Worm (Caenorhabditis elegans) whole organism, L1 larva: ENCODE data around the gene mtss-1.
A peak's percentile ranks its signal among the peaks of the same experiment; 100 is the strongest.

Experiments used
- C16A3.4 ChIP-seq: fragments of 150-350 bp; optimal IDR thresholded peaks from 2 replicates; lab custom pipeline; 2014; ENCODE audit warnings: missing biosample characterization, missing genetic modification characterization
- F16B12.6 ChIP-seq: fragments of 150-350 bp; optimal IDR thresholded peaks from 2 replicates; lab custom pipeline; 2014; ENCODE audit warnings: missing biosample characterization, missing genetic modification characterization
- Y116A8C.19 ChIP-seq: sonication (generic microtip); optimal IDR thresholded peaks from 2 replicates; lab custom pipeline; 2016; ENCODE audit warnings: missing compliant biosample characterization, missing genetic modification characterization, borderline replicate concordance
- alr-1 ChIP-seq: fragments of 200-800 bp; sonication (Bioruptor generic); optimal IDR thresholded peaks from 2 replicates; lab custom pipeline; 2018; ENCODE audit warnings: borderline replicate concordance, mild to moderate bottlenecking, missing genetic modification characterization, missing compliant biosample characterization
- aly-2 ChIP-seq: fragments of 150-350 bp; optimal IDR thresholded peaks from 2 replicates; lab custom pipeline; 2014; ENCODE audit warnings: missing biosample characterization, missing genetic modification characterization
- blmp-1 ChIP-seq: fragments of 150-350 bp; optimal IDR thresholded peaks from 2 replicates; lab custom pipeline; 2014; ENCODE audit warnings: missing biosample characterization, missing genetic modification characterization
- ceh-63 ChIP-seq: fragments of 200-800 bp; sonication (Bioruptor generic); optimal IDR thresholded peaks from 2 replicates; lab custom pipeline; 2018; ENCODE audit warnings: mild to moderate bottlenecking, missing genetic modification characterization, missing compliant biosample characterization
- ceh-88 ChIP-seq: fragments of 200-800 bp; sonication (Bioruptor generic); IDR thresholded peaks from 2 replicates; pipeline ENCODE4 v1.3.6; 2022; ENCODE audit warnings: missing genetic modification characterization, missing compliant biosample characterization
- ceh-90 ChIP-seq: sonication (generic microtip); optimal IDR thresholded peaks from 2 replicates; lab custom pipeline; 2016; ENCODE audit warnings: missing genetic modification characterization, missing compliant biosample characterization
- dpl-1 ChIP-seq, 3 experiments: fragments of 150-350 bp in 2 of 3; sonication (generic microtip) in 1 of 3; optimal IDR thresholded peaks; 2 replicates each; lab custom pipeline; 2014 to 2017; ENCODE audit warnings: missing biosample characterization in 3 of 3, missing genetic modification characterization in 3 of 3, missing genetic modification reagents in 3 of 3
- dsc-1 ChIP-seq: sonication (generic microtip); optimal IDR thresholded peaks from 2 replicates; lab custom pipeline; 2016; ENCODE audit warnings: mild to moderate bottlenecking, missing genetic modification characterization, missing compliant biosample characterization
- efl-1 ChIP-seq, 4 experiments: fragments of 150-350 bp; optimal IDR thresholded peaks in 3 of 4; peaks in 1 of 4; 1 replicate in 1 of 4; 2 replicates in 3 of 4; lab custom pipeline; 2014; ENCODE audit warnings: missing biosample characterization in 2 of 4, missing genetic modification characterization in 2 of 4, missing genetic modification reagents in 2 of 4
- efl-3 ChIP-seq: fragments of 200-800 bp; sonication (Bioruptor generic); optimal IDR thresholded peaks from 2 replicates; lab custom pipeline; 2018; ENCODE audit warnings: mild to moderate bottlenecking, missing genetic modification characterization, missing compliant biosample characterization
- egl-13 ChIP-seq: sonication (generic microtip); optimal IDR thresholded peaks from 2 replicates; lab custom pipeline; 2016; ENCODE audit warnings: missing genotype, missing genetic modification reagents, missing genetic modification characterization, missing compliant biosample characterization
- elt-2 ChIP-seq: sonication (generic microtip); optimal IDR thresholded peaks from 2 replicates; lab custom pipeline; 2016; ENCODE audit warnings: missing genetic modification characterization, mild to moderate bottlenecking, inconsistent platforms, missing compliant biosample characterization, missing genetic modification reagents
- elt-3 ChIP-seq, 6 experiments: fragments of 150-350 bp in 1 of 6; sonication (generic microtip); optimal IDR thresholded peaks; 2 replicates each; lab custom pipeline; 2017 to 2018; ENCODE audit warnings: missing biosample characterization in 6 of 6, missing genetic modification characterization in 6 of 6, inconsistent platforms in 1 of 6
- ets-5 ChIP-seq: fragments of 200-800 bp; sonication (Bioruptor generic); IDR thresholded peaks from 2 replicates; pipeline ENCODE4 v1.3.6; 2022; ENCODE audit warnings: missing genetic modification characterization, missing compliant biosample characterization
- fkh-4 ChIP-seq: sonication (generic microtip); optimal IDR thresholded peaks from 2 replicates; lab custom pipeline; 2016; ENCODE audit warnings: missing compliant biosample characterization, missing genetic modification characterization, borderline replicate concordance
- fkh-8 ChIP-seq: sonication (generic microtip); optimal IDR thresholded peaks from 2 replicates; lab custom pipeline; 2016; ENCODE audit warnings: mild to moderate bottlenecking, missing genetic modification characterization, missing compliant biosample characterization
- lin-13 ChIP-seq: fragments of 150-350 bp; optimal IDR thresholded peaks from 2 replicates; lab custom pipeline; 2014; ENCODE audit warnings: missing biosample characterization, missing genetic modification reagents, missing genetic modification characterization
- lin-15B ChIP-seq: fragments of 150-350 bp; sonication (generic microtip); optimal IDR thresholded peaks from 3 replicates; lab custom pipeline; 2014; ENCODE audit warnings: missing biosample characterization, missing genetic modification characterization
- lin-39 ChIP-seq: fragments of 150-350 bp; optimal IDR thresholded peaks from 2 replicates; lab custom pipeline; 2014; ENCODE audit warnings: missing biosample characterization, missing genetic modification reagents, missing genetic modification characterization
- lir-3 ChIP-seq: sonication (generic microtip); optimal IDR thresholded peaks from 2 replicates; lab custom pipeline; 2016; ENCODE audit warnings: mild to moderate bottlenecking, missing genetic modification characterization, moderate library complexity, missing compliant biosample characterization; ENCODE audit not compliant: poor library complexity
- mdl-1 ChIP-seq, 2 experiments: fragments of 150-350 bp; optimal IDR thresholded peaks; 2 replicates each; lab custom pipeline; 2014 to 2017; ENCODE audit warnings: missing biosample characterization in 2 of 2, missing genetic modification characterization in 2 of 2, inconsistent platforms in 1 of 2
- mef-2 ChIP-seq: fragments of 150-350 bp; optimal IDR thresholded peaks from 2 replicates; lab custom pipeline; 2014; ENCODE audit warnings: missing biosample characterization, missing genetic modification characterization
- nhr-11 ChIP-seq: fragments of 150-350 bp; optimal IDR thresholded peaks from 2 replicates; lab custom pipeline; 2014; ENCODE audit warnings: missing biosample characterization, missing genetic modification characterization
- nhr-12 ChIP-seq: sonication (generic microtip); optimal IDR thresholded peaks from 2 replicates; lab custom pipeline; 2017; ENCODE audit warnings: missing biosample characterization, missing genetic modification characterization
- nhr-28 ChIP-seq: fragments of 150-350 bp; optimal IDR thresholded peaks from 2 replicates; lab custom pipeline; 2014; ENCODE audit warnings: missing biosample characterization, missing genetic modification characterization
- nhr-47 ChIP-seq: sonication (generic microtip); optimal IDR thresholded peaks from 2 replicates; lab custom pipeline; 2016; ENCODE audit warnings: mild to moderate bottlenecking, missing genetic modification characterization, moderate library complexity, missing compliant biosample characterization
- nhr-71 ChIP-seq: sonication (generic microtip); optimal IDR thresholded peaks from 2 replicates; lab custom pipeline; 2016; ENCODE audit warnings: mild to moderate bottlenecking, missing genetic modification characterization, moderate library complexity, missing compliant biosample characterization
- nhr-90 ChIP-seq: sonication (generic microtip); optimal IDR thresholded peaks from 2 replicates; lab custom pipeline; 2016; ENCODE audit warnings: mild to moderate bottlenecking, missing genetic modification characterization, missing compliant biosample characterization; ENCODE audit not compliant: poor library complexity
- pag-3 ChIP-seq: sonication (generic microtip); optimal IDR thresholded peaks from 2 replicates; lab custom pipeline; 2017; ENCODE audit warnings: missing genetic modification characterization, mild to moderate bottlenecking, missing compliant biosample characterization, antibody characterized with exemption, borderline replicate concordance; ENCODE audit not compliant: insufficient read depth
- pax-3 ChIP-seq: fragments of 200-800 bp; sonication (Bioruptor generic); optimal IDR thresholded peaks from 2 replicates; lab custom pipeline; 2018; ENCODE audit warnings: mild to moderate bottlenecking, missing genetic modification characterization, moderate library complexity, missing compliant biosample characterization
- pqm-1 ChIP-seq: sonication (generic microtip); optimal IDR thresholded peaks from 3 replicates; lab custom pipeline; 2017; ENCODE audit warnings: missing biosample characterization, missing genetic modification characterization
- rnt-1 ChIP-seq: sonication (generic microtip); optimal IDR thresholded peaks from 2 replicates; lab custom pipeline; 2016; ENCODE audit warnings: mild to moderate bottlenecking, missing genetic modification characterization, moderate library complexity, missing compliant biosample characterization
- skn-1 ChIP-seq: fragments of 150-350 bp; optimal IDR thresholded peaks from 2 replicates; lab custom pipeline; 2014; ENCODE audit warnings: missing biosample characterization, missing genetic modification characterization
- snpc-4 ChIP-seq: fragments of 150-350 bp; optimal IDR thresholded peaks from 2 replicates; lab custom pipeline; 2014; ENCODE audit warnings: missing biosample characterization, missing genetic modification characterization
- snu-23 ChIP-seq: sonication (generic microtip); optimal IDR thresholded peaks from 2 replicates; lab custom pipeline; 2016; ENCODE audit warnings: missing genetic modification characterization, missing compliant biosample characterization
- sptf-1 ChIP-seq: fragments of 150-350 bp; optimal IDR thresholded peaks from 2 replicates; lab custom pipeline; 2014; ENCODE audit warnings: missing biosample characterization, missing genetic modification characterization
- sup-37 ChIP-seq: fragments of 200-800 bp; sonication (Bioruptor generic); optimal IDR thresholded peaks from 2 replicates; lab custom pipeline; 2018; ENCODE audit warnings: mild to moderate bottlenecking, missing genetic modification characterization, missing compliant biosample characterization
- tbx-2 ChIP-seq: sonication (generic microtip); optimal IDR thresholded peaks from 2 replicates; lab custom pipeline; 2016; ENCODE audit warnings: missing genetic modification characterization, missing compliant biosample characterization
- tlp-1 ChIP-seq: fragments of 150-350 bp; optimal IDR thresholded peaks from 2 replicates; lab custom pipeline; 2014; ENCODE audit warnings: missing biosample characterization, missing genetic modification characterization
- unc-62 ChIP-seq: fragments of 150-350 bp; optimal IDR thresholded peaks from 2 replicates; lab custom pipeline; 2014; ENCODE audit warnings: missing biosample characterization, missing genetic modification reagents, missing genetic modification characterization
- unc-86 ChIP-seq: sonication (generic microtip); optimal IDR thresholded peaks from 2 replicates; lab custom pipeline; 2016; ENCODE audit warnings: missing genetic modification characterization, missing compliant biosample characterization
- xbp-1 ChIP-seq: sonication (generic microtip); optimal IDR thresholded peaks from 2 replicates; lab custom pipeline; 2016; ENCODE audit warnings: missing genetic modification characterization, missing compliant biosample characterization
- zag-1 ChIP-seq: fragments of 150-350 bp; optimal IDR thresholded peaks from 2 replicates; lab custom pipeline; 2014; ENCODE audit warnings: missing biosample characterization, missing genetic modification characterization
- zip-4 ChIP-seq: fragments of 200-800 bp; sonication (Bioruptor generic); optimal IDR thresholded peaks from 2 replicates; lab custom pipeline; 2018; ENCODE audit warnings: mild to moderate bottlenecking, missing genetic modification characterization, moderate library complexity, missing compliant biosample characterization
- ztf-11 ChIP-seq, 2 experiments: sonication (generic microtip); optimal IDR thresholded peaks; 2 replicates each; lab custom pipeline; 2016 to 2017; ENCODE audit warnings: missing genetic modification characterization in 2 of 2, missing biosample characterization in 1 of 2, missing compliant biosample characterization in 1 of 2
- ztf-4 ChIP-seq: fragments of 150-350 bp; optimal IDR thresholded peaks from 2 replicates; lab custom pipeline; 2014; ENCODE audit warnings: missing biosample characterization, missing genetic modification characterization

Gene mtss-1

DNA sequence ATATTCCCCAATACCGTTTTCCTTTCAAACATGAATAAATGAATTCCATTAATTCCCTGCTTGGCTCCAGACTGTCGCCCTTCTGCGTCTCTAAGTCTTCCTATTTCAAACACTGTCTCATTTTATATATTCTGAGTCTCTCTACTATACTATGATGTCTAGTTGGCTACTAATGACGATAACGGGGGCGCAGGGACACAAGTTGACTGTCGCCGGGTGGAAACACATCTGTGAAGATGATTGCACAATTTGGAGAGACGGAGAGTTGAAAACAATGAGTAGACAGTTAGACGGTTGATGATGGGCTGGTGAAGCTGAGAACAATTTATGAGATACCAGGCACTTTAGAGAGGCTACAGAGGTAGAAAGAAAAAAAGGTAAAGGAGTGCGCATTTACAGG, 18.6 kb upstream of the mtss-1 start, which contains the start of gene sma-2 (continued):
- TF ChIP-seq ztf-11 (tag; optimal IDR thresholded peaks at IDR 0.05; lab: Kevin White, UChicago) (peak in 1 of 2 experiments; percentile 22), zip-4 (GFP tag; lab: Kevin White, UChicago) (no peak), elt-3 (tag; optimal IDR thresholded peaks at IDR 0.05; lab: Kevin White, UChicago) (peak in 2 of 6 experiments; percentile 9 to 48), ceh-90 (tag; lab: Kevin White, UChicago) (no peak), lin-15B (tag; lab: Kevin White, UChicago) (no peak), elt-2 (tag; lab: Kevin White, UChicago) (peak; percentile 87), unc-86 (tag; lab: Kevin White, UChicago) (no peak), sptf-1 (tag; lab: Kevin White, UChicago) (no peak), lir-3 (tag; lab: Kevin White, UChicago) (peak; percentile 21), fkh-4 (no peak), blmp-1 (tag; lab: Kevin White, UChicago) (peak; percentile 84), snu-23 (GFP tag; lab: Kevin White, UChicago) (peak; percentile 67), dsc-1 (tag; lab: Kevin White, UChicago) (no peak), fkh-8 (no peak), alr-1 (tag; lab: Kevin White, UChicago) (no peak), pax-3 (tag; lab: Kevin White, UChicago) (no peak), efl-1 (optimal IDR thresholded peaks at IDR 0.05; lab: Kevin White, UChicago) (peak; percentile 54 to 55), efl-1 (GFP tag; optimal IDR thresholded peaks at IDR 0.05 in 1 of 2; lab: Kevin White, UChicago) (peak in 1 of 2 experiments; percentile 94), Y116A8C.19 (tag; lab: Kevin White, UChicago) (no peak), sup-37 (no peak), lin-13 (GFP tag; lab: Kevin White, UChicago) (peak; percentile 20), dpl-1 (GFP tag; optimal IDR thresholded peaks at IDR 0.05; lab: Kevin White, UChicago) (peak; percentile 2 to 49 (median 42)), nhr-71 (tag; lab: Kevin White, UChicago) (peak; percentile 77), snpc-4 (tag; lab: Kevin White, UChicago) (no peak), mdl-1 (tag; optimal IDR thresholded peaks at IDR 0.05; lab: Kevin White, UChicago) (peak in 1 of 2 experiments; percentile 36), ceh-88 (no peak), aly-2 (tag; lab: Kevin White, UChicago) (no peak), pqm-1 (tag; lab: Kevin White, UChicago) (no peak), nhr-47 (tag; lab: Kevin White, UChicago) (peak; percentile 45), efl-3 (GFP tag; lab: Kevin White, UChicago) (no peak), tbx-2 (tag; lab: Kevin White, UChicago) (peak; percentile 81), unc-62 (GFP tag; lab: Kevin White, UChicago) (no peak), F16B12.6 (tag; lab: Kevin White, UChicago) (no peak), ets-5 (GFP tag; lab: Robert Waterston, UW) (no peak), C16A3.4 (tag; lab: Kevin White, UChicago) (peak; percentile 41), nhr-28 (no peak), zag-1 (tag; lab: Kevin White, UChicago) (no peak), skn-1 (tag; lab: Kevin White, UChicago) (peak; percentile 14), xbp-1 (peak; percentile 32), ceh-63 (GFP tag; lab: Kevin White, UChicago) (no peak), nhr-11 (no peak), egl-13 (tag; lab: Kevin White, UChicago) (no peak), lin-39 (tag; lab: Kevin White, UChicago) (no peak), rnt-1 (peak; percentile 12), mef-2 (tag; lab: Kevin White, UChicago) (no peak), nhr-90 (peak; percentile 76), nhr-12 (no peak), tlp-1 (tag; lab: Kevin White, UChicago) (no peak), pag-3 (tag; lab: Kevin White, UChicago) (no peak), ztf-4 (peak; percentile 14)
- TF ChIP-seq, all 84 proteins: peak for 34
